Fruit fly (Drosophila melanogaster): Measurements from ENCODE around the gene Edem1.

Edem1 gene

dm6 chrX:1945241-1945640 lies 36.6 kb upstream of the Edem1 start:
- TF ChIP-seq CG8290 (GFP tag; optimal IDR thresholded peaks at IDR 0.05) (peak; percentile 74), CG8290 (tag; optimal IDR thresholded peaks at IDR 0.05) (peak in 1 of 2 experiments; percentile 49), crol (GFP tag; IDR thresholded peaks at IDR 0.05) (peak; percentile 41; the same call in 1 of the 2 replicates), usp (GFP tag; optimal IDR thresholded peaks at IDR 0.05) (no peak), sens (GFP tag) (peak; percentile 26), pfk (GFP tag; optimal IDR thresholded peaks at IDR 0.05) (peak; percentile 89), so (GFP tag; IDR thresholded peaks at IDR 0.05) (no peak)

DNA sequence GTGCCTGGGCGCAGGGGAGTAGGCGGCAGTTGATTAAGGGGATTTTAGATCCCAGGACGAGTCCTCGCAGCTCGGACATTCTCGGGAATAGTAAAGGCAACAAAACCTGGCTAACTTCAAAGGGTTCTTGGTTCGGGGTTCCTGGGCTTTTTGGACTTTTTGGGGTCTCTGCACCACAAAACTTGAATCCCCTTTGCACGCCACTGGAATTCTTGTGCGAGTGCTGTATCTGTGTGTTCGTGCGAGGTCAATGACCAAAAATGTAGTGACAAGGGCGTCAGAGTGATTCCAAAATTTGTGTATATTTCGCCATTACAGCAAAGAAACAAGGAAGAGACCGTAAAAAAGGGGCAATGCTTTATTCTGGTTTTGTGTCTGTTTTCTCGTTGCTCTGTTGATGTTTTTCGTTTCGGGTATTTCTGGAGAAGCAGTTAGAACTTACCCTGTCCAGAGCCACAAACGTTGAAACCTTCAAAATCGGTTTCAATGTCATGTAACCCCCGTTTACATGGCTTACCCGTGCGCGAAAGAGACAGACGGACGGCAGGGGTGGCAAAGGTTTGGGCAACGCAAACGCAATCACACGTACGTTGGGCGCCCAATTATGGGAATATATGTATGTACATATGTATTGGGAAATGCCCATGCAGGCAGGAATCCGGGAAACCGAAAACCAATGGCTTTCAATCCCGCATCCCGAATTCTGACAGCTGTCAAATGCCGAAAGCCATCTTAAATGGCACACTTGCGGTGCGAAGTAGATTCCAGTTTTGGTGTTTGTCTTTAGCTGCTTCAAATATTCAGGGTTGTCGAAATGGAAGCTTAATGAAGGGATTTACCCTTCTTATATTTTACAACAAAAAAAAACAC lies 35.9 kb upstream of the Edem1 start:
- TF ChIP-seq MBD-R2 (GFP tag; IDR thresholded peaks at IDR 0.05) (no peak; the same call in 1 of the 2 replicates), nerfin-1 (tag; optimal IDR thresholded peaks at IDR 0.05) (peak; percentile 98), slbo (GFP tag; IDR thresholded peaks at IDR 0.05) (peak; percentile 73), Max (GFP tag; optimal IDR thresholded peaks at IDR 0.05) (no peak), CG9727 (GFP tag; optimal IDR thresholded peaks at IDR 0.05) (no peak), ATbp (GFP tag; optimal IDR thresholded peaks at IDR 0.05) (peak; percentile 60), CG18599 (GFP tag; optimal IDR thresholded peaks at IDR 0.05) (peak; percentile 77), ttk (GFP tag; IDR thresholded peaks at IDR 0.05) (no peak), CG8290 (GFP tag; optimal IDR thresholded peaks at IDR 0.05) (no peak), CG8290 (tag; optimal IDR thresholded peaks at IDR 0.05) (peak in 1 of 2 experiments; percentile 62), CG13894 (tag; optimal IDR thresholded peaks at IDR 0.05) (peak; percentile 47), ara (GFP tag; IDR thresholded peaks at IDR 0.05) (peak; percentile 28; the same call in 1 of the 2 replicates), PHDP (tag; optimal IDR thresholded peaks at IDR 0.05) (peak; percentile 65), Atf-2 (GFP tag; optimal IDR thresholded peaks at IDR 0.05) (no peak), HLH54F (GFP tag; optimal IDR thresholded peaks at IDR 0.05) (peak; percentile 39), emc (GFP tag; optimal IDR thresholded peaks at IDR 0.05) (no peak), tio (GFP tag; optimal IDR thresholded peaks at IDR 0.05) (no peak), CG13296 (GFP tag; optimal IDR thresholded peaks at IDR 0.05) (no peak), CG3726 (GFP tag; IDR thresholded peaks at IDR 0.05) (no peak), grau (tag; optimal IDR thresholded peaks at IDR 0.05) (peak; percentile 52), HHEX (GFP tag; optimal IDR thresholded peaks at IDR 0.05) (no peak), CG6254 (GFP tag; optimal IDR thresholded peaks at IDR 0.05) (peak; percentile 41), H15 (GFP tag; IDR thresholded peaks at IDR 0.05) (peak; percentile 48; the same call in 2 of the 3 replicates), Oli (tag; optimal IDR thresholded peaks at IDR 0.05) (peak; percentile 54), Optix (GFP tag; IDR thresholded peaks at IDR 0.05) (peak; percentile 52; the same call in 2 of the 3 replicates), tgo (GFP tag; IDR thresholded peaks at IDR 0.05) (peak; percentile 63), Usf (GFP tag; optimal IDR thresholded peaks at IDR 0.05) (peak; percentile 31), CG4854 (GFP tag; optimal IDR thresholded peaks at IDR 0.05) (no peak), caup (GFP tag; optimal IDR thresholded peaks at IDR 0.05; ENCODE audit: severe bottlenecking) (no peak), Dad (GFP tag; optimal IDR thresholded peaks at IDR 0.05) (peak; percentile 20), ewg (GFP tag; optimal IDR thresholded peaks at IDR 0.05) (peak; percentile 36), Fer1 (GFP tag; optimal IDR thresholded peaks at IDR 0.05) (peak; percentile 51), Hr3 (GFP tag; optimal IDR thresholded peaks at IDR 0.05) (peak; percentile 20), CG10366 (GFP tag; IDR thresholded peaks at IDR 0.05) (peak; percentile 50; the same call in 1 of the 2 replicates), bcd (GFP tag; optimal IDR thresholded peaks at IDR 0.05) (no peak), Pdp1 (GFP tag; optimal IDR thresholded peaks at IDR 0.05) (peak; percentile 23 to 38), CG2875 (GFP tag; optimal IDR thresholded peaks at IDR 0.05) (peak; percentile 4), CG13624 (GFP tag; optimal IDR thresholded peaks at IDR 0.05) (no peak), CG9609 (GFP tag; optimal IDR thresholded peaks at IDR 0.05) (peak; percentile 55), zfh1 (GFP tag; IDR thresholded peaks at IDR 0.05) (peak; percentile 63; the same call in 2 of the 3 replicates), sob (GFP tag; IDR thresholded peaks at IDR 0.05) (peak; percentile 54), crol (GFP tag; IDR thresholded peaks at IDR 0.05) (no peak), ssp (GFP tag; IDR thresholded peaks at IDR 0.05) (peak; percentile 42; the same call in 1 of the 2 replicates)
